Worm (Caenorhabditis elegans) whole organism, L2 larva: Measurements from ENCODE around the gene K02E10.5.

Experiments
- aly-2 ChIP-seq: fragments of 150-350 bp; optimal IDR thresholded peaks from 2 replicates; lab custom pipeline; 2014; ENCODE audit warnings: missing biosample characterization, missing genetic modification characterization
- elt-1 ChIP-seq: fragments of 150-350 bp; optimal IDR thresholded peaks from 2 replicates; lab custom pipeline; 2014; ENCODE audit warnings: missing biosample characterization, missing genetic modification characterization
- lin-39 ChIP-seq: fragments of 150-350 bp; optimal IDR thresholded peaks from 2 replicates; lab custom pipeline; 2014; ENCODE audit warnings: missing biosample characterization, missing genetic modification reagents, missing genetic modification characterization
- skn-1 ChIP-seq: sonication (generic microtip); optimal IDR thresholded peaks from 2 replicates; lab custom pipeline; 2017; ENCODE audit warnings: missing biosample characterization, missing genetic modification characterization
- snpc-4 ChIP-seq: fragments of 150-350 bp; optimal IDR thresholded peaks from 2 replicates; lab custom pipeline; 2014; ENCODE audit warnings: missing biosample characterization, missing genetic modification characterization
- unc-39 ChIP-seq: fragments of 150-350 bp; optimal IDR thresholded peaks from 2 replicates; lab custom pipeline; 2014; ENCODE audit warnings: missing biosample characterization, missing genetic modification characterization
- ztf-1 ChIP-seq: fragments of 200-800 bp; sonication (Bioruptor generic); conservative IDR thresholded peaks from 2 replicates; pipeline ENCODE4 v1.3.6; 2022; ENCODE audit warnings: missing genetic modification characterization, missing compliant biosample characterization

ce11 chrX:2446185-2446584 lies 32.5 kb downstream of the K02E10.5 start:
- TF ChIP-seq lin-39 (tag; lab: Kevin White, UChicago) (no peak), unc-39 (tag; lab: Kevin White, UChicago) (no peak), snpc-4 (tag; lab: Kevin White, UChicago) (no peak), aly-2 (tag; lab: Kevin White, UChicago) (no peak), elt-1 (no peak), skn-1 (tag; lab: Kevin White, UChicago) (no peak), ztf-1 (GFP tag; lab: Robert Waterston, UW) (no peak)
